Fruit fly (Drosophila melanogaster) whole organism: ENCODE results near the gene png.

Experiments used
- CG8478 ChIP-seq: fragments of >200 bp; optimal IDR thresholded peaks from 2 replicates; lab custom pipeline; 2018; ENCODE audit warnings: inconsistent platforms
- Dll ChIP-seq: fragments of >200 bp; optimal IDR thresholded peaks from 2 replicates; lab custom pipeline; 2017
- EcR ChIP-seq, 2 experiments: fragments of >200 bp; optimal IDR thresholded peaks; 2 replicates each; lab custom pipeline; 2017; ENCODE audit warnings: missing biosample characterization in 2 of 2, missing genetic modification characterization in 2 of 2, missing genetic modification reagents in 2 of 2
- pan ChIP-seq: fragments of >200 bp; optimal IDR thresholded peaks from 2 replicates; lab custom pipeline; 2017
- psq ChIP-seq: fragments of >200 bp; optimal IDR thresholded peaks from 2 replicates; lab custom pipeline; 2017
- usp ChIP-seq: fragments of >200 bp; optimal IDR thresholded peaks from 2 replicates; lab custom pipeline; 2017; ENCODE audit warnings: missing biosample characterization, missing genetic modification characterization, mixed read lengths

Gene png

DNA sequence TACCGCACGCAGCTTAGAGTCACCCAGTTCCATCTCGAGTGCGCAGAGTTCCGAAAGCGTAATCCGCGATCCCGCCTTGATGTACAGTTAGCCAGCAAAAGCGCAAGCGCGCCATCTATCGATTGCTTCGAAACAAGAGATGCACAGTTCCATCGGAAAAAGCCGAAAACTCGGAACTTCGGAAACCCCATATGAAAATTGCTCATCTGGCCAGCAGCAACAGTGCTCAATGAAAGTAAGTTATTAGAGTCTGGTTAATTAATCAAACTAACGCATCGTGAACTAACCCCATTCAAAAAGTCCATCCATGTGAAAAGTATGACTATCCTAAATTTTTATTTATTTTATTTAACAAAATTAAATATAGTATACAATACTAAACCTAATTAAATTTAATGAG lies at the start of gene png:
Gene png (minus strand): TSS at position 101 of the 400 bp plus-strand sequence.
- TF ChIP-seq Dll (lab: Kevin White, UChicago) (no peak), psq (lab: Kevin White, UChicago) (no peak), pan (lab: Kevin White, UChicago) (no peak), usp (GFP tag; lab: Kevin White, UChicago) (no peak), EcR (GFP tag; optimal IDR thresholded peaks at IDR 0.05; lab: Kevin White, UChicago) (no peak), CG8478 (lab: Kevin White, UChicago) (no peak)

DNA sequence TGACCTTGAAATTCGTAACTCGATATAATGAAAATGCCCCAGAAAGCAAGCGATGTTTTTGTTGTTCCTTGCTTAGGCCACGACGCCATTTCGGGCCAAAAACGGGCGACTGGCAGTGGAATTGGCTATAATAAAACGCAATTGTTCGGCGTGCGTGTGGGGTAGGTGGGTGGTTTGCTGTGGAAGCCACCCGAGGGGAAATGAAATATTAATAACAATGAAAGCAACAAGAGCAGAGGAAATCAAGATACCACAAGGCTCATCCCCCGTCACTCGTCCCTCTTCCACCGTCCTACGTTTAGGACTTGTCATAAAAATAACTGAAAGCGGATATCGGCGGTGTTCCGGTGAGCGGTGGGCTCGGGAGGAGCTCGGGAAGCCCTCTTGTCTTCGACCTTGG lies 48.4 kb upstream of the png start:
- TF ChIP-seq pan (lab: Kevin White, UChicago) (no peak), usp (GFP tag; lab: Kevin White, UChicago) (no peak), psq (lab: Kevin White, UChicago) (no peak), Dll (lab: Kevin White, UChicago) (no peak), CG8478 (lab: Kevin White, UChicago) (no peak), EcR (GFP tag; optimal IDR thresholded peaks at IDR 0.05; lab: Kevin White, UChicago) (no peak)

DNA sequence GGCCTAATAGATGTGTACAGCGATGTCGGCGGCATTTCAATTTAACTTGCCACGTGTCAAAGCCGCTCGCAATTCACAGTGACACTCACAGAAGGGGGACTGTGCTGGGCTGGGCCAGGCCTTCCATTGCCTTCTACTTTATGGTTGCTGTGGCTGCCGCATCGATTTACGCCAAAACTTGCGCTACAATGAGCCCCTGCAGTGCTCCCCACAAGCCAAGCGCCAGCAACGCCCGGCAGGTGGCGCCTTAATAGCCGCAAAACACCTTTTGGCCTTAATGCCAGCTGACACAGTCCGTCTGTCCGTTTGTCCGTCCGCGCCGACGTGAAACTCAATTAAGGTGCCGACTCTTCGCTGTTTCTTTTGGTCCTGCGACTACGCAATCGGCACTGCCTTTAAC lies 47.6 kb upstream of the png start:
- TF ChIP-seq Dll (lab: Kevin White, UChicago) (no peak), psq (lab: Kevin White, UChicago) (no peak)

DNA sequence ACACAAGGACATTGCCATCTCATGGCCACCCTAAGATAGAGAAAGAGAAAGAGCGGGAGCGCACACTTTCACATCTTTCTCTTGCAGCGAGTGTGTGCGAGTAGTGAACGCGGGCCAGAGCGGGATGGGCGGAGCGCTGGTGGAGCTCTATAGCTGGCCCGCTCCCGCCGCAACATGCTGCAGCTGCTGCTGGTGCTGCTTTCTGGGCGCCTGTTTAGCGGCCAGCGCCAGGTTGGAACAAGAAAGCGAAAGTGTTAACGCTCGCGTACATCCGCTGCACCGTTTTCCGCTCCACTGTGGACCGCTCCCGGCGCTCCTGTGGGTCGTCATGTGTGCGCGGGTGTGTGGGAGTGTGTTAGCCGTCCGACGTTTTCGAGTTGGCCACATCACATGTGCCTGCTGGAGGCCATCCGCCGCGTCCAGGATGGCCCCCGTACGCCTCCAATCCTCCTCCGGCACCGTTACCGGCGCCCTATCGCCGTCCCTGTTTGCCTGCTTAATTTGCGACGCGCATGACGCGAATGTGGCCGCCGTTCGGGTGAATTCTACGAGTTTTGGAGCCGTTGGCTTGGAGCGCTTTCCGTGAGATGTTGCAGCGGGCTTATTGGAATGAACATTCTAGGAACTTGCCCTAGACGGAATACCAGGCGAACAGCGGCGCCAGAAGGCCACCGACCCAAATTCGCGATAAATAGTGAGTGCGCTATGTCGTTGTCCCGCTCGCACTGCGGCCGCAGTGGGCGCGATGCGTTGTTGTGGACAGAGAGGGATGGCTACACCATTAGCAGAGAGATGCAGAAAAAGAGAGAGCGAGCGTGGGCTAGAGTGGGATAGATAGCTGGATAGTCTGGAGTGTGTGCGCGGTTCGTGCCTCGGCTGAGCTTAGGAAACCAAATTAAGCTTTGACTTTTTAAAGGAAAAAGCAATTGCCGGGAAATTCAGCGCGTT lies 41.9 kb upstream of the png start:
- TF ChIP-seq usp (GFP tag; lab: Kevin White, UChicago) (no peak), CG8478 (lab: Kevin White, UChicago) (peak; percentile 95), psq (lab: Kevin White, UChicago) (no peak), Dll (lab: Kevin White, UChicago) (peak; percentile 53)

DNA sequence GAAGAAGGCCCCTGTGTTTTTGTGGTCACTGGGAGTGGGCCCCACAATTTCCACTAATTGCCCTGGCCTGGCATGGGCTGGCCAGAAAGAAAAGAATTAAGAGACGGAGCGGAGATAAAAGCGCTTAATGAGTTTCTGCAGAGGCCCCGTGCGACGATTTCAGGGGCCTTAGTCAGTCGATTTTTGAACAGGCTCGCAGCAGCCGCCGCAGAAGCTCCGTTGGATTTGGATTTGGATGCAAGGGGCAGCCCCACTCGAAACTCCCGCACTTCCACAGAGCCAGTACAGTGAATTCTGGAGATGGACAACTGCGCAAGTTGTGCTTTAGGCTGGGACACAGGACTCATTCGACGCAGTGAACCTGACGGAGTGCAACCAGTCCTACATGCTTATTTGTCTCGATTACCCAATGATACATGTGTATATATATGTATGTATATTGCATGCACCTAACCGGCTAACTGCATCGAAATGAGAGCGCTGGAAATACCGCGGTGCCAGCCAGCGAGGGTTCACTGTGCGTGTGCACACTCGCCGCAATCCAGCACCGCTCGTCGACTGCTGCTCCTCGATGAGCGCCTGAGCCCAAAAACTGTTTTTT lies 41.2 kb upstream of the png start:
- TF ChIP-seq usp (GFP tag; lab: Kevin White, UChicago) (no peak), EcR (GFP tag; optimal IDR thresholded peaks at IDR 0.05; lab: Kevin White, UChicago) (no peak)

DNA sequence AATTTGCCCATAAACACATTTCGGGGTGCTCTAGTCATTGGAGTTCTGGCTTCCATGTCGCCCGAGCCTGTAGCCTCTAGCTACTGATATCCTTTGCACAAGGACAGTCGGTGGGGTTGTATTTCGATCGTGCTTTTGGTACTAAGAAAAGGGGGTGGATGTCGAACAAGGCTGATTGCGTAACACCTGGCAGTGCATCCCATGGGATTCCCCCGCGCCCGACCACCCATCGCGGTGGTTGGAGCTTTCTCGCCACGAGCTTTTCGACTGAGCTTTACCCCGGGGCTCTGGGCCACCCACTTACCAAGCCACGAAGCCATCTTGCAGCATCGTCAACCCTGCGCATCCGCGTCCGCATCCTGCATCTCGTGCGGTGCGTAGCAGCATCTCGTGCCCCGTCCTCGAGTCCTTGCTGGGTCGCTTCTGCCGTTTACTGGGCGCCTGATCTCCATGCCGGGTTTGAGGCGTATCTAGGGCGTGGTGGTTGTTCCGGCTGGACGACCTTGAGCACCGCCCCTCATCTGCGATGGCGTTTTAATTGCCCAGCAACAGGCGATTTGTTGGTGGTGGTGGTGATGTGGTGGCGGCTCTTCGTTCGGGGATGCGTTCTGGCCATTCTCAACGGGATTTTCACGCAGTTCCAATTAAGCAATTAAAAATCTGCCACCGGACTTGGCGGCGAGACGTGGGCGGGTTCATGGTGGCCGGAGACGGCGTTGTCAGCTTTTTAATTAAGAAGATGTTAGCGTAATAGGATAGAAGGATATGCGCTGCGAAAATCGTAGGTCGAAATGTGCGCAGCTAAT lies 40.5 kb upstream of the png start:
- TF ChIP-seq EcR (GFP tag; optimal IDR thresholded peaks at IDR 0.05; lab: Kevin White, UChicago) (no peak), psq (lab: Kevin White, UChicago) (no peak), pan (lab: Kevin White, UChicago) (no peak), CG8478 (lab: Kevin White, UChicago) (no peak), Dll (lab: Kevin White, UChicago) (no peak), usp (GFP tag; lab: Kevin White, UChicago) (no peak)

DNA sequence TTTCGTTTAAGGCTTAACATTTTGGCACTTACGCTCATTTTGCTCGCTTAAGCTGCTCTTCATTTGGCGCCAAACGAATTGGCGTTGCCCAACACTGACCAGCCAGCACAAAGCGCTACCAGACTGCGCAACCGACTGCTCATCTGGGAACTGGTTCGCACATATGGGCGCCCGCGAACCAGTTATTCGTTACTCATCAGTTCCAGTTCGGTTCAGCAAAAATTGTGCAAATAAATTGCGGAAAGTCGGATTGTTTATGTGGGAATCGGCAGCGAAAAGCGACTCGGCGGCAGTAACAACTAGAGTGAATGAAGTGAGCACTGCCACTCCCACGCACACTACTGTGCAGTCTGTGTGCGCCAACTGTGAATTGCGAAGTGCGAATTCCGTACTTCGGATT lies 35.5 kb upstream of the png start, which contains the start of gene Rilpl:
Gene Rilpl (plus strand): TSS at position 180 of the 400 bp plus-strand sequence.
- TF ChIP-seq CG8478 (lab: Kevin White, UChicago) (no peak), usp (GFP tag; lab: Kevin White, UChicago) (no peak), Dll (lab: Kevin White, UChicago) (no peak), pan (lab: Kevin White, UChicago) (no peak), EcR (GFP tag; optimal IDR thresholded peaks at IDR 0.05; lab: Kevin White, UChicago) (no peak), psq (lab: Kevin White, UChicago) (no peak)

DNA sequence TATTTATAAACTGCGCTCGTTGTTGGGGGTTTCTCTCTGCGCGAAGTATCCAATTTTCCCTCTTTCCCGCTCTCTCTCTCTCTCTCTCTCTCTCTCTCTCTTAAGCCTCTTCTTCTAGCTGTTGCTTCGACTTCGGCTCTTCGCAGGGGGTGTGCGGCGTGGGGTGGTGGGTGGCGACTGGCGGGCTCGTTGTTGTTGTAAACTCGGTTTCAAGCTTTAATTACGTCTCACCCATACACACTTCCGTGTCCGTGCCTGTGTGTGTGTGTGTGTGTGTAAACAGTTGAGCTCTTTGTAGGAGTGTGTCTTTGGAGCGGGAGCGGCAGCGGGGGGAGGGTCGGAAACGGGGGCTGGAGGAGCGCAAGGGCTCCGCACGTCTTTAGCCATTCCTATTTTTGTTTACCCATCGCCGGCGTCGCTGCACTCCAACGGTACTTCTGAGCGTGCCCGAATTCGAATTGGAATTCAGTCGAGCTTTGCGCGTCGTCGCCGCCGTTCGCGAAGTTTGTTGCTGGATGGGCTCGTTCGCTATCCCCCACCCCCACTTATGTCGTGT lies 30.8 kb upstream of the png start:
- TF ChIP-seq EcR (GFP tag; optimal IDR thresholded peaks at IDR 0.05; lab: Kevin White, UChicago) (no peak), usp (GFP tag; lab: Kevin White, UChicago) (no peak), CG8478 (lab: Kevin White, UChicago) (no peak), Dll (lab: Kevin White, UChicago) (peak; percentile 90), pan (lab: Kevin White, UChicago) (no peak)

- no peak for TF ChIP-seq EcR (GFP tag; optimal IDR thresholded peaks at IDR 0.05; lab: Kevin White, UChicago)
- no peak for TF ChIP-seq usp (GFP tag; lab: Kevin White, UChicago)
- TF ChIP-seq psq (lab: Kevin White, UChicago) = no peak
These were observed 29.9 kb upstream of the png start for dm6 chrX:1387149-1387752.

dm6 chrX:1384232-1384631 lies 26.8 kb upstream of the png start:
- no peak for TF ChIP-seq CG8478 (lab: Kevin White, UChicago)
- no peak for TF ChIP-seq Dll (lab: Kevin White, UChicago)
- no peak for TF ChIP-seq EcR (GFP tag; optimal IDR thresholded peaks at IDR 0.05; lab: Kevin White, UChicago)

DNA sequence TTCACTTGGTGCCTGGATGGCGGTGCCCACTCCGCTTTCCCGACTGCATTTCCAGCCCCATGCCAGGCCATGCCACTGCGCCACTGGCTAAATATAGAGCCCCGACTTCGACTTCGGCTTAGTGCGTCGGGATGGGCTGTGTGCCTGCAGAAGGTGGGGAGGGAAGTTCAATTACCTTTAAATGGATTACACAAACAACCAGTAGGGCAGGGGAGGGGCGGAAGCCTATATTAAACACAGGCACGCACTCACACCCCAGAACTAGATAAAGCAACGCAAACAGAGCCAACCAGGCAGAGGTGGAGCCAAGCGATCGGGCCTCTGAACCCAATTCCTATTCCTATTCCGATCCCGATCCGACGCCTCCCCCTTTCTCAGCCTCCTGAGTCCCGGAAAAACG lies 25.1 kb upstream of the png start:
- TF ChIP-seq pan (lab: Kevin White, UChicago) (no peak), Dll (lab: Kevin White, UChicago) (no peak), psq (lab: Kevin White, UChicago) (no peak), usp (GFP tag; lab: Kevin White, UChicago) (no peak), CG8478 (lab: Kevin White, UChicago) (no peak), EcR (GFP tag; optimal IDR thresholded peaks at IDR 0.05; lab: Kevin White, UChicago) (no peak)
